Fruit fly (Drosophila melanogaster) whole organism, prepupa: ENCODE results near the gene CG42540.

Source experiments
- Blimp-1 ChIP-seq: fragments of 200-800 bp; sonication (Bioruptor generic); optimal IDR thresholded peaks from 3 replicates; lab custom pipeline; 2017; ENCODE audit warnings: missing biosample characterization, missing genetic modification characterization, mild to moderate bottlenecking, moderate library complexity, missing genetic modification reagents
- CG10631 ChIP-seq: fragments of 200-800 bp; sonication (Bioruptor generic); optimal IDR thresholded peaks from 2 replicates; lab custom pipeline; 2016; ENCODE audit warnings: missing biosample characterization, missing genetic modification characterization
- CG10669 ChIP-seq: fragments of 200-800 bp; sonication (Bioruptor generic); optimal IDR thresholded peaks from 3 replicates; lab custom pipeline; 2018; ENCODE audit warnings: missing biosample characterization, mild to moderate bottlenecking, missing genetic modification characterization, moderate library complexity
- CG11762 ChIP-seq: fragments of 200-800 bp; sonication (Bioruptor generic); optimal IDR thresholded peaks from 3 replicates; lab custom pipeline; 2016; ENCODE audit warnings: missing biosample characterization, missing genetic modification characterization; ENCODE audit not compliant: insufficient read depth
- CG11902 ChIP-seq: fragments of 200-800 bp; sonication (Bioruptor generic); optimal IDR thresholded peaks from 3 replicates; lab custom pipeline; 2016; ENCODE audit warnings: missing biosample characterization, missing genetic modification characterization
- CG15336 ChIP-seq: fragments of 200-800 bp; sonication (Bioruptor generic); IDR thresholded peaks from 2 replicates; pipeline ENCODE4 v1.3.6; 2022; ENCODE audit warnings: missing biosample characterization, missing genetic modification characterization
- CG1621 ChIP-seq: fragments of 200-800 bp; sonication (Bioruptor generic); optimal IDR thresholded peaks from 3 replicates; lab custom pipeline; 2018; ENCODE audit warnings: missing biosample characterization, mild to moderate bottlenecking, missing genetic modification characterization
- CG16779 ChIP-seq: fragments of 200-800 bp; sonication (Bioruptor generic); optimal IDR thresholded peaks from 3 replicates; lab custom pipeline; 2017; ENCODE audit warnings: missing biosample characterization, mild to moderate bottlenecking, missing genetic modification characterization
- CG31627 ChIP-seq: fragments of 200-800 bp; sonication (Bioruptor generic); optimal IDR thresholded peaks from 3 replicates; lab custom pipeline; 2016; ENCODE audit warnings: missing biosample characterization, missing genetic modification characterization
- CG32006 ChIP-seq: fragments of 200-800 bp; sonication (Bioruptor generic); optimal IDR thresholded peaks from 3 replicates; lab custom pipeline; 2017; ENCODE audit warnings: missing biosample characterization, mild to moderate bottlenecking, missing genetic modification characterization
- CG4318 ChIP-seq: fragments of 200-800 bp; sonication (Bioruptor generic); optimal IDR thresholded peaks from 3 replicates; lab custom pipeline; 2017; ENCODE audit warnings: missing biosample characterization, mild to moderate bottlenecking, missing genetic modification characterization
- CG6163 ChIP-seq: fragments of 200-800 bp; sonication (Bioruptor generic); IDR thresholded peaks from 3 replicates; pipeline ENCODE4 v1.3.6; 2022; ENCODE audit warnings: missing biosample characterization, missing genetic modification characterization
- CG6276 ChIP-seq: fragments of 200-800 bp; sonication (Bioruptor generic); optimal IDR thresholded peaks from 2 replicates; lab custom pipeline; 2017; ENCODE audit warnings: missing biosample characterization, mild to moderate bottlenecking, missing genetic modification characterization
- CG6792 ChIP-seq: fragments of 200-800 bp; sonication (Bioruptor generic); optimal IDR thresholded peaks from 3 replicates; lab custom pipeline; 2016; ENCODE audit warnings: missing biosample characterization, missing genetic modification characterization
- CG6854 ChIP-seq: fragments of 200-800 bp; sonication (Bioruptor generic); optimal IDR thresholded peaks from 2 replicates; lab custom pipeline; 2017; ENCODE audit warnings: missing biosample characterization, mild to moderate bottlenecking, missing genetic modification characterization
- CG7368 ChIP-seq: fragments of 200-800 bp; sonication (Bioruptor generic); optimal IDR thresholded peaks from 3 replicates; lab custom pipeline; 2016; ENCODE audit warnings: missing biosample characterization, missing genetic modification characterization
- CG8319 ChIP-seq: fragments of 200-800 bp; sonication (Bioruptor generic); optimal IDR thresholded peaks from 3 replicates; lab custom pipeline; 2016; ENCODE audit warnings: missing biosample characterization, missing genetic modification characterization
- CG9139 ChIP-seq: fragments of 200-800 bp; sonication (Bioruptor generic); optimal IDR thresholded peaks from 3 replicates; lab custom pipeline; 2017; ENCODE audit warnings: missing biosample characterization, mild to moderate bottlenecking, missing genetic modification characterization
- Eip78C ChIP-seq: fragments of 200-800 bp; sonication (Bioruptor generic); peaks from one replicate; lab custom pipeline; 2016; ENCODE audit warnings: missing biosample characterization, missing genetic modification characterization
- Ets96B ChIP-seq: fragments of 200-800 bp; optimal IDR thresholded peaks from 2 replicates; lab custom pipeline; 2019; ENCODE audit warnings: missing biosample characterization, mild to moderate bottlenecking, missing genetic modification characterization, moderate library complexity
- Gug ChIP-seq: fragments of 200-800 bp; sonication (Bioruptor generic); IDR thresholded peaks from 2 replicates; pipeline ENCODE4 v1.3.6; 2022; ENCODE audit warnings: missing biosample characterization, missing genetic modification characterization
- Hr39 ChIP-seq: fragments of 200-800 bp; sonication (Bioruptor generic); optimal IDR thresholded peaks from 2 replicates; lab custom pipeline; 2016; ENCODE audit warnings: missing biosample characterization, missing genetic modification characterization
- Hr4 ChIP-seq: fragments of 200-800 bp; sonication (Bioruptor generic); optimal IDR thresholded peaks from 3 replicates; lab custom pipeline; 2016; ENCODE audit warnings: missing biosample characterization, missing genetic modification characterization
- Lpt ChIP-seq: fragments of 200-800 bp; sonication (Bioruptor generic); optimal IDR thresholded peaks from 3 replicates; lab custom pipeline; 2016; ENCODE audit warnings: missing biosample characterization, missing genetic modification characterization
- Met ChIP-seq: fragments of 200-800 bp; sonication (Bioruptor generic); optimal IDR thresholded peaks from 3 replicates; lab custom pipeline; 2016; ENCODE audit warnings: missing biosample characterization, missing genetic modification characterization
- Smox ChIP-seq: fragments of 200-800 bp; sonication (Bioruptor generic); optimal IDR thresholded peaks from 3 replicates; lab custom pipeline; 2016; ENCODE audit warnings: missing biosample characterization, missing genetic modification characterization
- Sox14 ChIP-seq: fragments of 200-800 bp; sonication (Bioruptor generic); optimal IDR thresholded peaks from 3 replicates; lab custom pipeline; 2016; ENCODE audit warnings: missing biosample characterization, missing genetic modification characterization
- Sox15 ChIP-seq: fragments of 200-800 bp; sonication (Bioruptor generic); optimal IDR thresholded peaks from 3 replicates; lab custom pipeline; 2016; ENCODE audit warnings: missing biosample characterization, missing genetic modification characterization
- achi ChIP-seq: fragments of 200-800 bp; sonication (Bioruptor generic); optimal IDR thresholded peaks from 3 replicates; lab custom pipeline; 2016; ENCODE audit warnings: missing biosample characterization, missing genetic modification characterization
- acj6 ChIP-seq: fragments of 200-800 bp; sonication (Bioruptor generic); optimal IDR thresholded peaks from 3 replicates; lab custom pipeline; 2016; ENCODE audit warnings: missing biosample characterization, missing genetic modification characterization
- cyc ChIP-seq: fragments of 200-800 bp; sonication (Bioruptor generic); optimal IDR thresholded peaks from 3 replicates; lab custom pipeline; 2016; ENCODE audit warnings: missing biosample characterization, missing genetic modification characterization
- dac ChIP-seq: fragments of 200-800 bp; sonication (Bioruptor generic); optimal IDR thresholded peaks from 2 replicates; lab custom pipeline; 2017; ENCODE audit warnings: missing biosample characterization, mild to moderate bottlenecking, missing genetic modification characterization
- dsx ChIP-seq: fragments of 200-800 bp; optimal IDR thresholded peaks from 3 replicates; lab custom pipeline; 2019; ENCODE audit warnings: missing biosample characterization, mild to moderate bottlenecking, missing genetic modification characterization, moderate library complexity; ENCODE audit not compliant: poor library complexity, severe bottlenecking
- fd59A ChIP-seq: fragments of 200-800 bp; sonication (Bioruptor generic); optimal IDR thresholded peaks from 2 replicates; lab custom pipeline; 2017; ENCODE audit warnings: missing biosample characterization, mild to moderate bottlenecking, missing genetic modification characterization, missing genetic modification reagents
- fd85E ChIP-seq: fragments of 200-800 bp; sonication (Bioruptor generic); optimal IDR thresholded peaks from 3 replicates; lab custom pipeline; 2016; ENCODE audit warnings: missing biosample characterization, missing genetic modification characterization
- lz ChIP-seq: fragments of 200-800 bp; sonication (Bioruptor generic); optimal IDR thresholded peaks from 3 replicates; lab custom pipeline; 2016; ENCODE audit warnings: missing biosample characterization, missing genetic modification characterization
- pdm3 ChIP-seq: fragments of 200-800 bp; sonication (Bioruptor generic); optimal IDR thresholded peaks from 3 replicates; lab custom pipeline; 2016; ENCODE audit warnings: missing biosample characterization, missing genetic modification characterization
- salr ChIP-seq, 2 experiments: fragments of 200-800 bp; sonication (Bioruptor generic); optimal IDR thresholded peaks; 3 replicates each; lab custom pipeline; 2016 to 2018; ENCODE audit warnings: missing biosample characterization in 2 of 2, missing genetic modification characterization in 2 of 2, mild to moderate bottlenecking in 1 of 2
- spab ChIP-seq: fragments of 200-800 bp; sonication (Bioruptor generic); optimal IDR thresholded peaks from 2 replicates; lab custom pipeline; 2017; ENCODE audit warnings: missing biosample characterization, mild to moderate bottlenecking, missing genetic modification characterization, missing genetic modification reagents
- svp ChIP-seq: fragments of 200-800 bp; sonication (Bioruptor generic); peaks from one replicate; lab custom pipeline; 2016; ENCODE audit warnings: missing biosample characterization, missing genetic modification characterization
- topi ChIP-seq: fragments of 200-800 bp; sonication (Bioruptor generic); optimal IDR thresholded peaks from 3 replicates; lab custom pipeline; 2016; ENCODE audit warnings: missing biosample characterization, missing genetic modification characterization
- vri ChIP-seq: fragments of 200-800 bp; sonication (Bioruptor generic); optimal IDR thresholded peaks from 3 replicates; lab custom pipeline; 2016; ENCODE audit warnings: missing biosample characterization, mild to moderate bottlenecking, missing genetic modification characterization

The CG42540 gene

DNA sequence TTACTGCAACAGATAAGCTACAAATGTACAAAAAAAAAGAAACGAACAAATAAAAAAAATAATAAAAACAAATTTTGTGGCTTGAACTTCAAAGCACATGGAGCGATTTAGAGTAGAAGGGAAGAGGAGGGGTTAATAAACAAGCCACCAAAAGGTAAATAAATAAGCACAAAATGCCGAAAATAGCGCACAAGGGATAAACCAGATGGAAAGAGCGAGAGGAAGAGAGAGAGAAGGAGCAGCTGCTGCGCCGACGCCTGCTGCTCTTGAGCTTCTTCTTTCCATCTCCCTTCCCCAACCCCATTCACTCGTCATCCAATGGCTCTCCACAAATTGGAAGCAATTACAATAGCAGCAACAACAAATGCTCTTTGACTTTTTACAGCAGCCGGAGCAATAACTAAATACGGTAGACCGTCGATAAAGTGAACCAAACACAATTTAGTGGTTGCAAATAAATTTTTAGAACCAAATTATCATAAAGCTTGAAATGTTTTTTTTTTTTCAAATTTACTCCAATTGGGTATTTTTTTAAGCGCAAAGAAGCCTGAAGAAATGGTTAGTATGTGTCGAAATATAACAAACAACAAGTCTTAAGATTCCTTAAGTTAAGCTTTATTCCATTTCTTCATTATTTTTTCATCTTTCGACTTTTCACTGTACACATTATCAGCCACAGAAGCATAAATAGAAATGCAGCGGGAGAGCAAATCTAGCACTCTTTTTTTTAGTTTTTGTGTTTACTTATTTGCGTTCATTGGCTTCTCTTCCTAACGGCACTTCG is 68.7 kb downstream of the CG42540 start (continued):
- TF ChIP-seq acj6 (GFP tag; lab: Kevin White, UChicago) (peak; percentile 89), achi (GFP tag; lab: Kevin White, UChicago) (peak; percentile 90), fd85E (peak; percentile 6), Sox15 (peak; percentile 68), Ets96B (tag; lab: Kevin White, UChicago) (peak; percentile 71), CG10631 (GFP tag; lab: Kevin White, UChicago) (peak; percentile 79), CG8319 (peak; percentile 63), spab (GFP tag; lab: Kevin White, UChicago) (peak; percentile 80), CG6276 (GFP tag; lab: Kevin White, UChicago) (peak; percentile 93), CG11902 (peak; percentile 61), CG11762 (GFP tag; lab: Kevin White, UChicago) (peak; percentile 85), Gug (peak; percentile 92), CG32006 (peak; percentile 97), lz (GFP tag; lab: Kevin White, UChicago) (peak; percentile 69), dsx (GFP tag; lab: Kevin White, UChicago) (peak; percentile 44), CG4318 (peak; percentile 91), Hr4 (GFP tag; lab: Kevin White, UChicago) (peak; percentile 97), Sox14 (GFP tag; lab: Kevin White, UChicago) (peak; percentile 93), CG6854 (GFP tag; lab: Kevin White, UChicago) (no peak), CG7368 (GFP tag; lab: Kevin White, UChicago) (peak; percentile 79), pdm3 (GFP tag; lab: Kevin White, UChicago) (peak; percentile 91), topi (GFP tag; lab: Kevin White, UChicago) (peak; percentile 82), Blimp-1 (peak; percentile 21), CG6792 (GFP tag; lab: Kevin White, UChicago) (peak; percentile 70), Smox (GFP tag; lab: Kevin White, UChicago) (peak; percentile 69), vri (no peak), salr (GFP tag; optimal IDR thresholded peaks at IDR 0.05; lab: Kevin White, UChicago) (peak; percentile 67 to 94), CG9139 (peak; percentile 37), CG16779 (tag; lab: Kevin White, UChicago) (peak; percentile 60), Lpt (peak; percentile 90)

DNA sequence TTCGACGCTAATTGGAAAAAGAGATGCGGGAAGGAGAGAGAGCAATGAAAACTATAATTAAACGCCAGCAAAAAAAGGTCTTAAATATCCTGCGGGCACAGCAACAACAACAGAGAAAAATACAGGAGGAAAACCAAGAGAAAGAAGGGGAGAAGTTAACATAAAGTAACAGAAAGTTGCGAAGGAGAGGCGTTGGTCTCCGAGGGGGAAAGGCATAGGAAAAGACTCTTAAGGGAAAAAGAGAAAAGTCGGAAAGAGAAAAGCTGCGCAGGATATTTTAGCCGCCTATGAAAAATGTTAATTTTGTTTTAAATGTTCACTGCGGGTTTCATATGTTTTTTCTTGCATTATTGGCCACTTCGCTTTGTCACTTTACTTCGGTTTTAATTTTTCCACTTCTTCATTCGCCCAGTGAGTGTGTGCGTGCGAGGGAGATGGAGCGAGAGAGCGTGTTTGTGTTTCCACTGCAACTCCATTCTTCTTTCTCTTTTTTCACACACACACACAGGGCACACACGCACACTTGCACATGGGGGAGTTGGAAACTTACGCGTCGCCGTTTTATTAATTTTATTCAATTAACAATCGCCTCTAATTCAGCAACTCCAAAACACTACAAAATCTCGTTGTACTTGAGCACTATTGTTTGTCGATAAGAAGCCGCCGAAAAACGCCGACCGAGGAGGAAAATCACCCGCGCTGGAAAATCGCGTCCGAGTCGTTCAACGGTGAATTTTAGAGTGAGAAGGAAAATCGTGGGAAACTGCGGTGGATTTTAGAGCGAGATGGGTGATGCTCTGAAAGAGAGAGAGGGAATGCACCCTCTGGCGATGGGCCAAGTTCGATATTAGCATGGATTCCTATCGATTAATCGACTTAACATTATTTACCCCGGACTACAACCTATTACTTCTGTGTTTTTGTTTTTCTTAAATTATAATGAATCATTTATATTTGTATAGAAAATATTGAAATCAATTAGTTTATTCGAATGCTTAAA is 69.8 kb downstream of the CG42540 start, which contains the start of gene Src64B:
Src64B (minus strand) TSS at position 810 of the 1,000 bp plus-strand sequence.
- TF ChIP-seq Hr4 (GFP tag; lab: Kevin White, UChicago) = no peak
- TF ChIP-seq CG6276 (GFP tag; lab: Kevin White, UChicago) = peak; percentile 40
- peak; percentile 21 for TF ChIP-seq fd59A (GFP tag; lab: Kevin White, UChicago)
- peak; percentile 46; the same call in 1 of the 3 replicates for TF ChIP-seq CG6163 (GFP tag; lab: Robert Waterston, UW)
- no peak for TF ChIP-seq CG7368 (GFP tag; lab: Kevin White, UChicago)
- peak; percentile 21 for TF ChIP-seq CG1621 (tag; lab: Kevin White, UChicago)
- TF ChIP-seq dsx (GFP tag; lab: Kevin White, UChicago) = peak; percentile 50
- peak; percentile 7 for TF ChIP-seq Smox (GFP tag; lab: Kevin White, UChicago)
- TF ChIP-seq CG15336 = peak; percentile 58; the same call in 1 of the 2 replicates
- TF ChIP-seq svp (GFP tag; lab: Kevin White, UChicago) = peak; percentile 27
- no peak for TF ChIP-seq Gug
- TF ChIP-seq Eip78C (GFP tag; lab: Kevin White, UChicago) = peak; percentile 73
- no peak for TF ChIP-seq Blimp-1
- TF ChIP-seq CG31627 (GFP tag; lab: Kevin White, UChicago) = no peak
- no peak for TF ChIP-seq CG10631 (GFP tag; lab: Kevin White, UChicago)
- TF ChIP-seq acj6 (GFP tag; lab: Kevin White, UChicago) = no peak
- TF ChIP-seq CG32006 = peak; percentile 31
- TF ChIP-seq CG9139 = peak; percentile 32
- peak; percentile 35 for TF ChIP-seq CG16779 (tag; lab: Kevin White, UChicago)
- no peak for TF ChIP-seq dac (GFP tag; lab: Kevin White, UChicago)
- TF ChIP-seq CG11762 (GFP tag; lab: Kevin White, UChicago) = no peak
- peak; percentile 11 for TF ChIP-seq pdm3 (GFP tag; lab: Kevin White, UChicago)
- peak; percentile 34 for TF ChIP-seq achi (GFP tag; lab: Kevin White, UChicago)
- no peak for TF ChIP-seq CG4318
- no peak for TF ChIP-seq Hr39 (GFP tag; lab: Kevin White, UChicago)
- TF ChIP-seq CG6792 (GFP tag; lab: Kevin White, UChicago) = no peak
- TF ChIP-seq salr (GFP tag; optimal IDR thresholded peaks at IDR 0.05; lab: Kevin White, UChicago) = no peak
- TF ChIP-seq Ets96B (tag; lab: Kevin White, UChicago) = peak; percentile 17
- no peak for TF ChIP-seq CG10669
- TF ChIP-seq cyc (GFP tag; lab: Kevin White, UChicago) = no peak
- TF ChIP-seq Sox15 = no peak
- TF ChIP-seq Met (GFP tag; lab: Kevin White, UChicago) = peak; percentile 50
- TF ChIP-seq lz (GFP tag; lab: Kevin White, UChicago) = peak; percentile 7
